Worm (Caenorhabditis elegans) whole organism, young adult: ENCODE measurements around the gene F19C6.2.

Experiments used
- tlf-1 ChIP-seq: fragments of 200-800 bp; sonication (Bioruptor generic); optimal IDR thresholded peaks from 2 replicates; lab custom pipeline; 2018; ENCODE audit warnings: mild to moderate bottlenecking, missing genetic modification characterization, missing compliant biosample characterization
- unc-62 ChIP-seq: fragments of 150-350 bp; optimal IDR thresholded peaks from 2 replicates; lab custom pipeline; 2014; ENCODE audit warnings: missing biosample characterization, missing genetic modification reagents, missing genetic modification characterization
- ztf-18 ChIP-seq: sonication (generic microtip); optimal IDR thresholded peaks from 2 replicates; lab custom pipeline; 2016; ENCODE audit warnings: missing genotype, mild to moderate bottlenecking, missing genetic modification characterization, missing compliant biosample characterization

DNA sequence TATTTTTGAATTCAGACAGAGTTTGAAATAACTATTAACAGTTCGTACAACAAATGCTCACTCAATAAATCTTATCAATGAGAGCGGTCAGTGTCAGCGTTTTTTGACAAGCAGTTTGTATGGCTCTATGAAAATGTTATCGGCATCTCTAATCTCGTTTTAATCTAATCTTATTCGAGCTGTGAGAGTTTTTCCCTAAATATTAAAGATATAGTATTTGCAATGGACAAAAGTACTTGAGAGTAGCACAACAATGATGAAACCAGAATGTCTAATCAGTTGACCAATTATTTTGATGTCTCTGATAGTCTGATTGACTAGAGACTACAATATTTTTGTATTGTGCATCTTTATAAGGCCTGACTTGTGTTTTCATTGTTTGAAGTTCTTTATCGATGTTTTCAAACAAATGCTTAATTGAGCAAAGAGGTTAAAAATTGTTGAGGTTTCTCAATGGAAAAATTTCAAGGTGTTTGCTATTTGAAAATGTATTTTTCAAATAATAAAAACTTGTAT lies 15.8 kb upstream of the F19C6.2 start, which contains the start of gene F19C6.5:
- TF ChIP-seq tlf-1 (GFP tag; lab: Kevin White, UChicago) (no peak), ztf-18 (tag; lab: Kevin White, UChicago) (no peak), unc-62 (GFP tag; lab: Kevin White, UChicago) (no peak)
